Fruit fly (Drosophila melanogaster) whole organism, wandering third instar larva: ENCODE results near the gene Sem1.

Source experiments
- Abd-B ChIP-seq: fragments of >200 bp; optimal IDR thresholded peaks from 2 replicates; lab custom pipeline; 2017; ENCODE audit warnings: missing biosample characterization, missing genetic modification characterization
- CG32264 ChIP-seq: fragments of 200-800 bp; sonication (Bioruptor generic); optimal IDR thresholded peaks from 2 replicates; lab custom pipeline; 2016; ENCODE audit warnings: missing biosample characterization, missing genetic modification characterization
- CG9705 ChIP-seq: fragments of 200-800 bp; sonication (Bioruptor generic); optimal IDR thresholded peaks from 2 replicates; lab custom pipeline; 2018; ENCODE audit warnings: missing biosample characterization, mild to moderate bottlenecking, missing genetic modification characterization
- CrebA ChIP-seq: fragments of 200-800 bp; sonication (Bioruptor generic); optimal IDR thresholded peaks from 2 replicates; lab custom pipeline; 2016; ENCODE audit warnings: missing biosample characterization, mild to moderate bottlenecking, missing genetic modification characterization, borderline replicate concordance
- Dfd ChIP-seq: fragments of >200 bp; optimal IDR thresholded peaks from 2 replicates; lab custom pipeline; 2017; ENCODE audit warnings: missing biosample characterization, missing genetic modification characterization
- Dif ChIP-seq: fragments of 200-275, 200-300 bp; sonication (Bioruptor generic); optimal IDR thresholded peaks from 2 replicates; lab custom pipeline; 2018; ENCODE audit warnings: missing biosample characterization, missing genetic modification characterization; ENCODE audit not compliant: partially characterized antibody
- GATAd ChIP-seq: sonication (Bioruptor generic); optimal IDR thresholded peaks from 2 replicates; lab custom pipeline; 2016; ENCODE audit warnings: missing biosample characterization, missing genetic modification characterization
- HLH106 ChIP-seq: fragments of 200-800 bp; optimal IDR thresholded peaks from 3 replicates; lab custom pipeline; 2019; ENCODE audit warnings: missing biosample characterization, mild to moderate bottlenecking, missing genetic modification characterization, moderate library complexity
- Hnf4 ChIP-seq: fragments of 200-800 bp; sonication (Bioruptor generic); optimal IDR thresholded peaks from 2 replicates; lab custom pipeline; 2016; ENCODE audit warnings: missing biosample characterization, mild to moderate bottlenecking, missing genetic modification characterization
- Hr78 ChIP-seq: fragments of >200 bp; optimal IDR thresholded peaks from 2 replicates; lab custom pipeline; 2017; ENCODE audit warnings: missing biosample characterization, missing genetic modification characterization
- Hr83 ChIP-seq: fragments of 200-300 bp; sonication (Bioruptor generic); optimal IDR thresholded peaks from 2 replicates; lab custom pipeline; 2016; ENCODE audit warnings: missing biosample characterization, mild to moderate bottlenecking, missing genetic modification characterization, moderate library complexity; ENCODE audit not compliant: poor library complexity, severe bottlenecking
- Jra ChIP-seq: sonication (Bioruptor generic); optimal IDR thresholded peaks from 2 replicates; lab custom pipeline; 2016; ENCODE audit warnings: missing biosample characterization, missing genetic modification characterization
- Mio ChIP-seq: sonication (Bioruptor generic); optimal IDR thresholded peaks from 2 replicates; lab custom pipeline; 2016; ENCODE audit warnings: missing biosample characterization, missing genetic modification characterization
- Myc ChIP-seq: fragments of >200 bp; optimal IDR thresholded peaks from 2 replicates; lab custom pipeline; 2017
- N ChIP-seq: fragments of >200 bp; optimal IDR thresholded peaks from 2 replicates; lab custom pipeline; 2018; ENCODE audit warnings: missing biosample characterization, missing external identifiers, missing genetic modification characterization
- OdsH ChIP-seq: fragments of 200-800 bp; sonication (Bioruptor generic); optimal IDR thresholded peaks from 2 replicates; lab custom pipeline; 2016; ENCODE audit warnings: missing biosample characterization, mild to moderate bottlenecking, missing genetic modification characterization
- Rel ChIP-seq, 2 experiments: fragments of 200-800 bp; sonication (Bioruptor generic) in 1 of 2; optimal IDR thresholded peaks; 2 replicates in 1 of 2; 3 replicates in 1 of 2; lab custom pipeline; 2016 to 2019; ENCODE audit warnings: mild to moderate bottlenecking in 2 of 2, missing biosample characterization in 2 of 2, missing genetic modification characterization in 2 of 2, moderate library complexity in 1 of 2
- Sp1 ChIP-seq: fragments of 200-800 bp; sonication (Bioruptor generic); optimal IDR thresholded peaks from 3 replicates; lab custom pipeline; 2019; ENCODE audit warnings: missing biosample characterization, mild to moderate bottlenecking, missing genetic modification characterization, moderate library complexity
- Vsx2 ChIP-seq: fragments of 200-300, 225-300 bp; sonication (Bioruptor generic); optimal IDR thresholded peaks from 2 replicates; lab custom pipeline; 2018; ENCODE audit warnings: missing biosample characterization, missing genetic modification characterization; ENCODE audit not compliant: partially characterized antibody
- br ChIP-seq: fragments of 200-800 bp; sonication (Bioruptor generic); optimal IDR thresholded peaks from 2 replicates; lab custom pipeline; 2016; ENCODE audit warnings: missing biosample characterization, missing genetic modification characterization
- brk ChIP-seq: fragments of 200-800 bp; sonication (Bioruptor generic); optimal IDR thresholded peaks from 2 replicates; lab custom pipeline; 2016; ENCODE audit warnings: missing biosample characterization, mild to moderate bottlenecking, missing genetic modification characterization
- dl ChIP-seq, 2 experiments: fragments of 175-275, 200-275 bp in 1 of 2; fragments of 200-275 bp in 1 of 2; sonication (Bioruptor generic); optimal IDR thresholded peaks; lab custom pipeline; 2018; ENCODE audit warnings: mild to moderate bottlenecking in 2 of 2, missing biosample characterization in 2 of 2, missing genetic modification characterization in 2 of 2, moderate library complexity in 2 of 2; ENCODE audit not compliant: partially characterized antibody in 2 of 2, insufficient read depth in 1 of 2
- dmrt93B ChIP-seq: fragments of 200-800 bp; sonication (Bioruptor generic); optimal IDR thresholded peaks from 2 replicates; lab custom pipeline; 2018; ENCODE audit warnings: missing biosample characterization, mild to moderate bottlenecking, missing genetic modification characterization
- dsf ChIP-seq: sonication (Bioruptor generic); optimal IDR thresholded peaks from 2 replicates; lab custom pipeline; 2016; ENCODE audit warnings: missing biosample characterization, missing genetic modification characterization, borderline replicate concordance
- ey ChIP-seq: fragments of 200-800 bp; sonication (Bioruptor generic); optimal IDR thresholded peaks from 2 replicates; lab custom pipeline; 2016; ENCODE audit warnings: missing biosample characterization, missing genetic modification characterization
- foxo ChIP-seq, 2 experiments: fragments of 200-800 bp; sonication (Bioruptor generic); optimal IDR thresholded peaks; 2 replicates in 1 of 2; 3 replicates in 1 of 2; lab custom pipeline; 2016 to 2017; ENCODE audit warnings: missing biosample characterization in 2 of 2, missing genetic modification characterization in 2 of 2
- fru ChIP-seq: fragments of 200-800 bp; sonication (Bioruptor generic); optimal IDR thresholded peaks from 3 replicates; lab custom pipeline; 2016; ENCODE audit warnings: missing biosample characterization, mild to moderate bottlenecking, missing genetic modification characterization
- h ChIP-seq: fragments of 200-800 bp; sonication (Bioruptor generic); optimal IDR thresholded peaks from 3 replicates; lab custom pipeline; 2016; ENCODE audit warnings: missing biosample characterization, mild to moderate bottlenecking, missing genetic modification characterization
- jim ChIP-seq: fragments of 175-275, 200-325 bp; sonication (Bioruptor generic); optimal IDR thresholded peaks from 2 replicates; lab custom pipeline; 2016; ENCODE audit warnings: missing biosample characterization, mild to moderate bottlenecking, missing genetic modification characterization
- lola ChIP-seq: fragments of >200 bp; optimal IDR thresholded peaks from 2 replicates; lab custom pipeline; 2017; ENCODE audit warnings: missing biosample characterization, missing genetic modification characterization
- pan ChIP-seq: fragments of >200 bp; optimal IDR thresholded peaks from 2 replicates; lab custom pipeline; 2017
- psq ChIP-seq: fragments of 200-800 bp; sonication (Bioruptor generic); optimal IDR thresholded peaks from 3 replicates; lab custom pipeline; 2017; ENCODE audit warnings: missing biosample characterization, mild to moderate bottlenecking, missing genetic modification characterization, moderate library complexity
- rgr ChIP-seq: fragments of 200-800 bp; sonication (Bioruptor generic); optimal IDR thresholded peaks from 3 replicates; lab custom pipeline; 2016; ENCODE audit warnings: missing biosample characterization, mild to moderate bottlenecking, missing genetic modification characterization
- sage ChIP-seq: fragments of 200-800 bp; sonication (Bioruptor generic); optimal IDR thresholded peaks from 2 replicates; lab custom pipeline; 2016; ENCODE audit warnings: missing biosample characterization, mild to moderate bottlenecking, missing genetic modification characterization
- sv ChIP-seq: fragments of 200-800 bp; sonication (Bioruptor generic); optimal IDR thresholded peaks from 3 replicates; lab custom pipeline; 2016; ENCODE audit warnings: missing biosample characterization, missing genetic modification characterization
- tai ChIP-seq: sonication (Bioruptor generic); optimal IDR thresholded peaks from 2 replicates; lab custom pipeline; 2016; ENCODE audit warnings: missing biosample characterization, missing genetic modification characterization
- usp ChIP-seq: fragments of >200 bp; optimal IDR thresholded peaks from 2 replicates; lab custom pipeline; 2017; ENCODE audit warnings: missing biosample characterization, missing genetic modification characterization
- woc ChIP-seq: sonication (Bioruptor generic); optimal IDR thresholded peaks from 2 replicates; lab custom pipeline; 2016; ENCODE audit warnings: missing biosample characterization, mild to moderate bottlenecking, missing genetic modification characterization

The Sem1 gene

DNA sequence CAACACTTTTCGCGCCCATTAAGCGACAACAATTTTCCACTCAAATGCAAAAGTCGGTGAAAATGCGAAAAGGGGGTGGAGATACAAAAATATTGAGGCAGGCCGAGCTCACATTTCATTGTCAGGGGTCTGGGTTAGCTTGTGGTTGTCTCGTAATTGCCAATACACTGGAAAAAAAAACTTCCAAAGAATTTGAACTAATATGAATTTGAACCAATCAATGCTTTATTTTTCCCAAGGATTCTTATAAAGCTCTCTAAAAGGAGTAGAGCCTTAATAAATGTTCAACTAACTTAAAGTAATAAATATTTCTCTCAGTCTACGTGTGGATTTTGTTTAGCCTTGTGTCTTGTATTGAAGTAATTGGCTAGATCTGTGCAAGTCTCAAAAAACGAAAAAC is 9.2 kb downstream of the Sem1 start:
- TF ChIP-seq rgr (GFP tag; lab: Kevin White, UChicago) (no peak), Hr83 (GFP tag; lab: Kevin White, UChicago) (no peak), Dif (GFP tag; lab: Kevin White, UChicago) (no peak), Vsx2 (GFP tag; lab: Kevin White, UChicago) (no peak), brk (no peak), Mio (GFP tag; lab: Kevin White, UChicago) (no peak), sage (no peak), HLH106 (no peak), h (GFP tag; lab: Kevin White, UChicago) (no peak), usp (GFP tag; lab: Kevin White, UChicago) (no peak), Sp1 (GFP tag; lab: Kevin White, UChicago) (no peak), sv (GFP tag; lab: Kevin White, UChicago) (no peak), ey (GFP tag; lab: Kevin White, UChicago) (no peak), fru (GFP tag; lab: Kevin White, UChicago) (no peak), lola (GFP tag; lab: Kevin White, UChicago) (no peak), pan (lab: Kevin White, UChicago) (no peak), woc (GFP tag; lab: Kevin White, UChicago) (no peak), psq (GFP tag; lab: Kevin White, UChicago) (no peak), Myc (no peak)
- TF ChIP-seq, all 38 proteins: peak for 0

DNA sequence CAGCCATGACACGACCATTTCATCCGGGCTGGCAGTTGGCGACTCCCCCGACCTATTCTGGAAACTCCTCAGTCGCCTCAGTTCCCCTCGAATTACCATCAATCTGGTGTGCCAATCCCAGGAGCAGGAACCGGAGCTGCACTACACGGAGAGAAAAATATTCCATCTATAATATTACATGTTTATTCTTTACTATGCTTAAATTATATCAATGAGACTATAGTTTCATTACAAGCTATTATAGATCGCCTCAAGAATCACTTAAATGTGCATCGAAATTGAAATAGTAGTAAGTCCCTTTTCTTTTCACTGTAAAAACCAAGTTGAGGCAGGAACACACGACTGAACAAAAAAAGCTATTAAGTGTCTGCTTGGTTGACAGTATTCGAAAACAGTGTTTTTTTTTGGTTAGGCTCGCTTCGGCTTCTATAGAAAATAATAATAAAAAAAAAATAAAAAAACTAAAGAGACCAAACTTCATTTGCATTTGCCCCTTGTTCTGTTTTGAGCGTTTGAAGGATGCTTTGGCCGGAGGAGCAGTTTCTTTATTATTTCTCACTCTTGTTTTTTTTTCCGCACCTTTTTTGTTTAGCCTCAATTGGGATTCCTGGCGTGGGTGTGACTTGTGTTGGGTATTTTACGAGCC is 12.4 kb downstream of the Sem1 start:
- TF ChIP-seq brk (no peak), woc (GFP tag; lab: Kevin White, UChicago) (peak; percentile 6), CG9705 (no peak), Mio (GFP tag; lab: Kevin White, UChicago) (no peak), Hr83 (GFP tag; lab: Kevin White, UChicago) (no peak), Hnf4 (peak; percentile 61), h (GFP tag; lab: Kevin White, UChicago) (peak; percentile 69), CrebA (GFP tag; lab: Kevin White, UChicago) (no peak), sage (no peak), psq (GFP tag; lab: Kevin White, UChicago) (peak; percentile 33), dmrt93B (GFP tag; lab: Kevin White, UChicago) (no peak), Jra (GFP tag; lab: Kevin White, UChicago) (no peak), rgr (GFP tag; lab: Kevin White, UChicago) (peak; percentile 61), Abd-B (GFP tag; lab: Kevin White, UChicago) (no peak), Dif (GFP tag; lab: Kevin White, UChicago) (no peak), dl (GFP tag; optimal IDR thresholded peaks at IDR 0.05; lab: Kevin White, UChicago; ENCODE audit: insufficient read depth in 1 of 2, partially characterized antibody in 2 of 2) (no peak), usp (GFP tag; lab: Kevin White, UChicago) (no peak), Myc (no peak), foxo (GFP tag; optimal IDR thresholded peaks at IDR 0.05; lab: Kevin White, UChicago) (peak in 1 of 2 experiments; percentile 49), Rel (GFP tag; optimal IDR thresholded peaks at IDR 0.05; lab: Kevin White, UChicago) (no peak), Rel (tag; optimal IDR thresholded peaks at IDR 0.05; lab: Kevin White, UChicago) (no peak), br (GFP tag; lab: Kevin White, UChicago) (peak; percentile 48), Dfd (no peak), Hr78 (GFP tag; lab: Kevin White, UChicago) (no peak), tai (GFP tag; lab: Kevin White, UChicago) (no peak), ey (GFP tag; lab: Kevin White, UChicago) (peak; percentile 60), sv (GFP tag; lab: Kevin White, UChicago) (no peak), Sp1 (GFP tag; lab: Kevin White, UChicago) (peak; percentile 41), dsf (no peak), GATAd (GFP tag; lab: Kevin White, UChicago) (no peak), HLH106 (peak; percentile 35), Vsx2 (GFP tag; lab: Kevin White, UChicago) (no peak), pan (lab: Kevin White, UChicago) (no peak), CG32264 (GFP tag; lab: Kevin White, UChicago) (no peak), N (GFP tag; lab: Kevin White, UChicago) (no peak), jim (GFP tag; lab: Kevin White, UChicago) (no peak), OdsH (GFP tag; lab: Kevin White, UChicago) (peak; percentile 31), lola (GFP tag; lab: Kevin White, UChicago) (no peak), fru (GFP tag; lab: Kevin White, UChicago) (peak; percentile 73)
